Fruit fly (Drosophila melanogaster) whole organism, embryonic: ENCODE measurements around the gene Polr3A.
A peak's percentile ranks its signal among the peaks of the same experiment; 100 is the strongest.

Experiments
- ATbp ChIP-seq: fragments of 200-800 bp; sonication (Bioruptor generic); optimal IDR thresholded peaks from 2 replicates; lab custom pipeline; 2017; ENCODE audit warnings: missing biosample characterization, mild to moderate bottlenecking, missing genetic modification characterization, missing genetic modification reagents
- Adf1 ChIP-seq: fragments of 200-800 bp; sonication (Bioruptor generic); IDR thresholded peaks from 2 replicates; pipeline ENCODE4 v1.3.6; 2022; ENCODE audit warnings: missing biosample characterization, missing genetic modification characterization
- Atf6 ChIP-seq: fragments of 200-800 bp; sonication (Bioruptor generic); IDR thresholded peaks from 2 replicates; pipeline ENCODE4 v1.3.6; 2022; ENCODE audit warnings: missing biosample characterization, missing genetic modification characterization
- Bgb ChIP-seq: fragments of 200-800 bp; sonication (Bioruptor generic); IDR thresholded peaks from 2 replicates; pipeline ENCODE4 v1.3.6; 2022; ENCODE audit warnings: missing biosample characterization, missing genetic modification characterization; ENCODE audit not compliant: partially characterized antibody
- BtbVII ChIP-seq: fragments of 200-800 bp; sonication (Bioruptor generic); optimal IDR thresholded peaks from 3 replicates; lab custom pipeline; 2017; ENCODE audit warnings: missing biosample characterization, mild to moderate bottlenecking, missing genetic modification characterization
- CG11504 ChIP-seq: fragments of 200-800 bp; sonication (Bioruptor generic); optimal IDR thresholded peaks from 3 replicates; lab custom pipeline; 2019; ENCODE audit warnings: missing biosample characterization, mild to moderate bottlenecking, missing genetic modification characterization, moderate library complexity
- CG12104 ChIP-seq: fragments of 200-800 bp; sonication (Bioruptor generic); optimal IDR thresholded peaks from 3 replicates; lab custom pipeline; 2016; ENCODE audit warnings: missing biosample characterization, missing genetic modification characterization
- CG13624 ChIP-seq: fragments of 200-800 bp; sonication (Bioruptor generic); optimal IDR thresholded peaks from 2 replicates; lab custom pipeline; 2016; ENCODE audit warnings: missing biosample characterization, missing genetic modification characterization
- CG14014 ChIP-seq: fragments of 200-800 bp; sonication (Bioruptor generic); IDR thresholded peaks from 2 replicates; pipeline ENCODE4 v1.3.6; 2022; ENCODE audit warnings: missing biosample characterization, missing genetic modification characterization
- CG17328 ChIP-seq: fragments of 200-800 bp; sonication (Bioruptor generic); IDR thresholded peaks from 2 replicates; pipeline ENCODE4 v1.3.6; 2022; ENCODE audit warnings: missing biosample characterization, missing genetic modification characterization
- CG18619 ChIP-seq: fragments of 200-800 bp; sonication (Bioruptor generic); optimal IDR thresholded peaks from 3 replicates; lab custom pipeline; 2017; ENCODE audit warnings: missing biosample characterization, mild to moderate bottlenecking, missing genetic modification characterization
- CG2199 ChIP-seq: fragments of 200-800 bp; sonication (Bioruptor generic); IDR thresholded peaks from 3 replicates; pipeline ENCODE4 v1.3.6; 2022; ENCODE audit warnings: missing biosample characterization, missing genetic modification characterization
- CG3163 ChIP-seq: fragments of 200-800 bp; sonication (Bioruptor generic); optimal IDR thresholded peaks from 3 replicates; lab custom pipeline; 2016; ENCODE audit warnings: missing biosample characterization, missing genetic modification characterization
- CG34376 ChIP-seq: fragments of 200-800 bp; sonication (Bioruptor generic); optimal IDR thresholded peaks from 2 replicates; lab custom pipeline; 2018; ENCODE audit warnings: missing biosample characterization, mild to moderate bottlenecking, missing genetic modification characterization
- CG3995 ChIP-seq: fragments of 200-800 bp; sonication (Bioruptor generic); optimal IDR thresholded peaks from 3 replicates; lab custom pipeline; 2016; ENCODE audit warnings: missing biosample characterization, missing genetic modification characterization
- CG42726 ChIP-seq: fragments of 200-800 bp; sonication (Bioruptor generic); IDR thresholded peaks from 2 replicates; pipeline ENCODE4 v1.3.6; 2022; ENCODE audit warnings: missing biosample characterization, missing genetic modification characterization; ENCODE audit not compliant: partially characterized antibody
- CG4360 ChIP-seq: fragments of 200-800 bp; sonication (Bioruptor generic); IDR thresholded peaks from 2 replicates; pipeline ENCODE4 v1.3.6; 2022; ENCODE audit warnings: missing biosample characterization, missing genetic modification characterization
- CG43689 ChIP-seq: fragments of 200-800 bp; sonication (Bioruptor generic); IDR thresholded peaks from 2 replicates; pipeline ENCODE4 v1.3.6; 2022; ENCODE audit warnings: missing biosample characterization, missing genetic modification characterization
- CG6689 ChIP-seq: fragments of 200-800 bp; sonication (Bioruptor generic); IDR thresholded peaks from 2 replicates; pipeline ENCODE4 v1.3.6; 2022; ENCODE audit warnings: missing biosample characterization, missing genetic modification characterization
- CG7745 ChIP-seq: fragments of 200-800 bp; sonication (Bioruptor generic); optimal IDR thresholded peaks from 2 replicates; lab custom pipeline; 2018; ENCODE audit warnings: missing biosample characterization, mild to moderate bottlenecking, missing genetic modification characterization, moderate library complexity
- CG9932 ChIP-seq: fragments of 200-800 bp; sonication (Bioruptor generic); IDR thresholded peaks from 2 replicates; pipeline ENCODE4 v1.3.6; 2022; ENCODE audit warnings: missing biosample characterization, missing genetic modification characterization
- CoRest ChIP-seq: fragments of 200-800 bp; sonication (Bioruptor generic); optimal IDR thresholded peaks from 3 replicates; lab custom pipeline; 2018; ENCODE audit warnings: missing biosample characterization, mild to moderate bottlenecking, missing genetic modification characterization, moderate library complexity
- Deaf1 ChIP-seq: fragments of 200-800 bp; optimal IDR thresholded peaks from 3 replicates; lab custom pipeline; 2019; ENCODE audit warnings: missing biosample characterization, mild to moderate bottlenecking, missing genetic modification characterization, moderate library complexity
- H2.0 ChIP-seq: fragments of 200-800 bp; sonication (Bioruptor generic); IDR thresholded peaks from 2 replicates; pipeline ENCODE4 v1.3.6; 2022; ENCODE audit warnings: missing biosample characterization, missing genetic modification characterization
- HLHmδ ChIP-seq: fragments of 200-800 bp; sonication (Bioruptor generic); optimal IDR thresholded peaks from 2 replicates; lab custom pipeline; 2018; ENCODE audit warnings: missing biosample characterization, mild to moderate bottlenecking, missing genetic modification characterization, moderate library complexity
- Hey ChIP-seq: fragments of 200-800 bp; sonication (Bioruptor generic); optimal IDR thresholded peaks from 3 replicates; lab custom pipeline; 2018; ENCODE audit warnings: missing biosample characterization, mild to moderate bottlenecking, missing genetic modification characterization
- Hr78 ChIP-seq, 2 experiments: fragments of 200-800 bp in 1 of 2; fragments of >200 bp in 1 of 2; sonication (Bioruptor generic) in 1 of 2; optimal IDR thresholded peaks; 2 replicates each; lab custom pipeline; 2017 to 2019; ENCODE audit warnings: missing biosample characterization in 2 of 2, missing genetic modification characterization in 2 of 2, mild to moderate bottlenecking in 1 of 2, moderate library complexity in 1 of 2
- Nf-YB ChIP-seq: fragments of 200-800 bp; sonication (Bioruptor generic); optimal IDR thresholded peaks from 3 replicates; lab custom pipeline; 2019; ENCODE audit warnings: missing biosample characterization, mild to moderate bottlenecking, missing genetic modification characterization, moderate library complexity
- Nf-YC ChIP-seq: fragments of 200-800 bp; optimal IDR thresholded peaks from 3 replicates; lab custom pipeline; 2019; ENCODE audit warnings: missing biosample characterization, mild to moderate bottlenecking, missing genetic modification characterization, moderate library complexity
- Opbp ChIP-seq: fragments of 200-800 bp; sonication (Bioruptor generic); IDR thresholded peaks from 3 replicates; pipeline ENCODE4 v1.3.6; 2022; ENCODE audit warnings: missing biosample characterization, missing genetic modification characterization; ENCODE audit not compliant: partially characterized antibody
- Pdp1 ChIP-seq, 2 experiments: fragments of 200-800 bp; sonication (Bioruptor generic); optimal IDR thresholded peaks; 3 replicates each; lab custom pipeline; 2016; ENCODE audit warnings: missing biosample characterization in 2 of 2, missing genetic modification characterization in 2 of 2, mild to moderate bottlenecking in 1 of 2, moderate library complexity in 1 of 2
- Sox102F ChIP-seq: fragments of 200-800 bp; sonication (Bioruptor generic); optimal IDR thresholded peaks from 2 replicates; lab custom pipeline; 2018; ENCODE audit warnings: missing biosample characterization, mild to moderate bottlenecking, missing genetic modification characterization, moderate library complexity
- abd-A ChIP-seq: fragments of 200-800 bp; sonication (Bioruptor generic); optimal IDR thresholded peaks from 3 replicates; lab custom pipeline; 2019; ENCODE audit warnings: missing biosample characterization, mild to moderate bottlenecking, missing genetic modification characterization, moderate library complexity
- al ChIP-seq: fragments of 200-800 bp; sonication (Bioruptor generic); IDR thresholded peaks from 2 replicates; pipeline ENCODE4 v1.3.6; 2022; ENCODE audit warnings: missing biosample characterization, missing genetic modification characterization
- aop ChIP-seq: fragments of 200-800 bp; sonication (Bioruptor generic); IDR thresholded peaks from 2 replicates; pipeline ENCODE4 v1.3.6; 2022; ENCODE audit warnings: missing biosample characterization, missing genetic modification characterization
- ap ChIP-seq: fragments of 200-800 bp; sonication (Bioruptor generic); IDR thresholded peaks from 2 replicates; pipeline ENCODE4 v1.3.6; 2022; ENCODE audit warnings: missing biosample characterization, missing genetic modification characterization
- chif ChIP-seq, 2 experiments: fragments of 200-800 bp; sonication (Bioruptor generic); optimal IDR thresholded peaks; 3 replicates each; lab custom pipeline; 2016; ENCODE audit warnings: missing biosample characterization in 2 of 2, missing genetic modification characterization in 2 of 2
- croc ChIP-seq: fragments of 200-800 bp; sonication (Bioruptor generic); conservative IDR thresholded peaks from 3 replicates; pipeline ENCODE4 v1.3.6; 2022; ENCODE audit warnings: missing biosample characterization, missing genetic modification characterization
- gfzf ChIP-seq: fragments of 200-800 bp; sonication (Bioruptor generic); optimal IDR thresholded peaks from 2 replicates; lab custom pipeline; 2016; ENCODE audit warnings: missing biosample characterization, mild to moderate bottlenecking, missing genetic modification characterization, moderate library complexity
- hkb ChIP-seq, 2 experiments: fragments of 200-800 bp in 1 of 2; fragments of >200 bp in 1 of 2; sonication (Bioruptor generic) in 1 of 2; IDR thresholded peaks in 1 of 2; optimal IDR thresholded peaks in 1 of 2; 2 replicates each; pipeline versions ENCODE4 v1.3.6 to Lab custom; 2017 to 2022; ENCODE audit warnings: missing biosample characterization in 1 of 2, missing genetic modification characterization in 1 of 2
- hth ChIP-seq: fragments of >200 bp; optimal IDR thresholded peaks from 2 replicates; lab custom pipeline; 2017; ENCODE audit warnings: inconsistent platforms
- jumu ChIP-seq: fragments of 200-800 bp; sonication (Bioruptor generic); optimal IDR thresholded peaks from 3 replicates; lab custom pipeline; 2016; ENCODE audit warnings: missing biosample characterization, missing genetic modification characterization
- lbe ChIP-seq: fragments of 200-800 bp; sonication (Bioruptor generic); optimal IDR thresholded peaks from 2 replicates; lab custom pipeline; 2016; ENCODE audit warnings: missing biosample characterization, mild to moderate bottlenecking, missing genetic modification characterization
- rib ChIP-seq: fragments of 200-800 bp; sonication (Bioruptor generic); IDR thresholded peaks from 2 replicates; pipeline ENCODE4 v1.3.6; 2022; ENCODE audit warnings: missing biosample characterization, missing genetic modification characterization
- salm ChIP-seq: fragments of 200-800 bp; sonication (Bioruptor generic); optimal IDR thresholded peaks from 2 replicates; lab custom pipeline; 2018; ENCODE audit warnings: missing biosample characterization, mild to moderate bottlenecking, missing genetic modification characterization
- scrt ChIP-seq: fragments of 200-800 bp; sonication (Bioruptor generic); optimal IDR thresholded peaks from 2 replicates; lab custom pipeline; 2018; ENCODE audit warnings: missing biosample characterization, mild to moderate bottlenecking, missing genetic modification characterization, moderate library complexity
- sob ChIP-seq: fragments of 200-800 bp; sonication (Bioruptor generic); IDR thresholded peaks from 2 replicates; pipeline ENCODE4 v1.3.6; 2022; ENCODE audit warnings: missing biosample characterization, missing genetic modification characterization
- tna ChIP-seq: fragments of 200-800 bp; sonication (Bioruptor generic); IDR thresholded peaks from 2 replicates; pipeline ENCODE4 v1.3.6; 2022; ENCODE audit warnings: missing biosample characterization, missing genetic modification characterization; ENCODE audit not compliant: partially characterized antibody

Gene Polr3A

dm6 chrX:15811666-15812614, 49.2 kb downstream of the Polr3A start (continued):
- TF ChIP-seq CG12104 (GFP tag; lab: Kevin White, UChicago) = no peak
- no peak for TF ChIP-seq chif (GFP tag; optimal IDR thresholded peaks at IDR 0.05; lab: Kevin White, UChicago)
- TF ChIP-seq lbe (GFP tag; lab: Kevin White, UChicago) = peak; percentile 48
- TF ChIP-seq Deaf1 = peak; percentile 51
- peak; percentile 98 for TF ChIP-seq CG4360 (GFP tag; lab: Robert Waterston, UW)
- no peak for TF ChIP-seq hkb (optimal IDR thresholded peaks at IDR 0.05; lab: Kevin White, UChicago)
- no peak for TF ChIP-seq hkb (GFP tag; IDR thresholded peaks at IDR 0.05; lab: Robert Waterston, UW)
- TF ChIP-seq hth = no peak
- no peak for TF ChIP-seq CG6689 (GFP tag; lab: Robert Waterston, UW)
- TF ChIP-seq ap (GFP tag; lab: Robert Waterston, UW) = no peak
- peak; percentile 67 for TF ChIP-seq CG3163
- peak; percentile 13 for TF ChIP-seq Nf-YB (GFP tag; lab: Kevin White, UChicago)
- no peak for TF ChIP-seq croc
- no peak for TF ChIP-seq gfzf (GFP tag; lab: Kevin White, UChicago)
- TF ChIP-seq Hr78 (GFP tag; optimal IDR thresholded peaks at IDR 0.05; lab: Kevin White, UChicago) = peak in 1 of 2 experiments; percentile 21
- no peak for TF ChIP-seq CG11504 (tag; lab: Kevin White, UChicago)
- peak; percentile 52 for TF ChIP-seq Nf-YC (tag; lab: Kevin White, UChicago)
- TF ChIP-seq aop (GFP tag; lab: Robert Waterston, UW) = no peak
- no peak for TF ChIP-seq tna
- peak; percentile 18; the same call in 1 of the 2 replicates for TF ChIP-seq CG14014 (GFP tag; lab: Robert Waterston, UW)
- TF ChIP-seq CG9932 (GFP tag; lab: Robert Waterston, UW) = peak; percentile 34; the same call in 1 of the 2 replicates
- peak; percentile 73 for TF ChIP-seq CG34376 (GFP tag; lab: Kevin White, UChicago)
- TF ChIP-seq Sox102F (GFP tag; lab: Kevin White, UChicago) = no peak
- no peak for TF ChIP-seq CG42726
- peak in 1 of 2 experiments; percentile 31 for TF ChIP-seq Pdp1 (GFP tag; optimal IDR thresholded peaks at IDR 0.05; lab: Kevin White, UChicago)
- TF ChIP-seq BtbVII (GFP tag; lab: Kevin White, UChicago) = no peak
- no peak for TF ChIP-seq al (GFP tag; lab: Robert Waterston, UW)
- no peak for TF ChIP-seq ATbp
- no peak for TF ChIP-seq CG17328 (GFP tag; lab: Robert Waterston, UW)
- peak; percentile 8 for TF ChIP-seq Hey (tag; lab: Kevin White, UChicago)
- TF ChIP-seq CG18619 (GFP tag; lab: Kevin White, UChicago) = no peak
- peak; percentile 4; the same call in 1 of the 2 replicates for TF ChIP-seq Atf6 (GFP tag; lab: Robert Waterston, UW)
- peak; percentile 9 for TF ChIP-seq HLHmδ (GFP tag; lab: Kevin White, UChicago)
- TF ChIP-seq CG7745 (tag; lab: Kevin White, UChicago) = no peak
- TF ChIP-seq abd-A (tag; lab: Kevin White, UChicago) = peak; percentile 64
- no peak for TF ChIP-seq CG43689 (GFP tag; lab: Robert Waterston, UW)
- no peak for TF ChIP-seq Opbp (GFP tag; lab: Robert Waterston, UW)
- no peak for TF ChIP-seq CG13624 (GFP tag; lab: Kevin White, UChicago)
- peak; percentile 82 for TF ChIP-seq rib (GFP tag; lab: Robert Waterston, UW)
- no peak for TF ChIP-seq scrt (GFP tag; lab: Kevin White, UChicago)
- TF ChIP-seq Adf1 (GFP tag; lab: Robert Waterston, UW) = peak; percentile 90
- TF ChIP-seq CG3995 (GFP tag; lab: Kevin White, UChicago) = no peak
- TF ChIP-seq jumu (GFP tag; lab: Kevin White, UChicago) = no peak
- no peak for TF ChIP-seq CoRest (tag; lab: Kevin White, UChicago)
- no peak; the same call in 1 of the 2 replicates for TF ChIP-seq Bgb (GFP tag; lab: Robert Waterston, UW)
- no peak for TF ChIP-seq salm
- no peak for TF ChIP-seq sob (GFP tag; lab: Robert Waterston, UW)
- TF ChIP-seq CG2199 (GFP tag; lab: Robert Waterston, UW) = 0 out of 3 replicates have a peak, but pooled peaks have one; percentile 23
- no peak for TF ChIP-seq H2.0 (GFP tag; lab: Robert Waterston, UW)
